Worm (Caenorhabditis elegans) whole organism, L3 larva: ENCODE results near the gene C49A9.10.
A peak's percentile ranks its signal among the peaks of the same experiment; 100 is the strongest.

Source experiments
- egl-27 ChIP-seq: sonication (generic microtip); optimal IDR thresholded peaks from 4 replicates; lab custom pipeline; 2017; ENCODE audit warnings: missing biosample characterization, missing genetic modification reagents, missing genetic modification characterization
- mml-1 ChIP-seq: fragments of 150-350 bp; sonication (generic microtip); optimal IDR thresholded peaks from 3 replicates; lab custom pipeline; 2014; ENCODE audit warnings: missing biosample characterization, missing genetic modification characterization
- pha-4 ChIP-seq: fragments of 150-350 bp; optimal IDR thresholded peaks from 2 replicates; lab custom pipeline; 2014; ENCODE audit warnings: missing biosample characterization, missing genetic modification reagents, missing genetic modification characterization

ce11 chrIV:6221878-6222277 is 15.7 kb upstream of the C49A9.10 start, which contains the start of gene C49A9.3:
- TF ChIP-seq pha-4 (tag; lab: Kevin White, UChicago) (peak; percentile 6), egl-27 (tag; lab: Kevin White, UChicago) (no peak), mml-1 (tag; lab: Kevin White, UChicago) (no peak)
